Fruit fly (Drosophila melanogaster) whole organism, embryonic: Measurements from ENCODE around the gene CG9240.

Experiments used
- Abd-B ChIP-seq: fragments of 200-800 bp; sonication (Bioruptor generic); optimal IDR thresholded peaks from 2 replicates; lab custom pipeline; 2018; ENCODE audit warnings: missing biosample characterization, mild to moderate bottlenecking, missing genetic modification characterization, moderate library complexity
- Ada2b ChIP-seq: fragments of 200-800 bp; sonication (Bioruptor generic); IDR thresholded peaks from 2 replicates; pipeline ENCODE4 v1.3.6; 2022; ENCODE audit warnings: missing biosample characterization, missing genetic modification characterization
- Bteb2 ChIP-seq: fragments of 200-800 bp; sonication (Bioruptor generic); optimal IDR thresholded peaks from 2 replicates; lab custom pipeline; 2016; ENCODE audit warnings: missing biosample characterization, missing genetic modification characterization
- CG10267 ChIP-seq: fragments of 200-800 bp; sonication (Bioruptor generic); optimal IDR thresholded peaks from 2 replicates; lab custom pipeline; 2018; ENCODE audit warnings: missing biosample characterization, mild to moderate bottlenecking, missing genetic modification characterization, moderate library complexity
- CG10565 ChIP-seq: fragments of 200-800 bp; sonication (Bioruptor generic); optimal IDR thresholded peaks from 3 replicates; lab custom pipeline; 2016; ENCODE audit warnings: missing biosample characterization, mild to moderate bottlenecking, missing genetic modification characterization
- CG12104 ChIP-seq: fragments of 200-800 bp; sonication (Bioruptor generic); optimal IDR thresholded peaks from 3 replicates; lab custom pipeline; 2016; ENCODE audit warnings: missing biosample characterization, missing genetic modification characterization
- CG17612 ChIP-seq: fragments of 200-800 bp; sonication (Bioruptor generic); IDR thresholded peaks from 2 replicates; pipeline ENCODE4 v1.3.6; 2022; ENCODE audit warnings: missing biosample characterization, missing genetic modification characterization
- CG17829 ChIP-seq: fragments of 200-800 bp; optimal IDR thresholded peaks from 2 replicates; lab custom pipeline; 2019; ENCODE audit warnings: missing biosample characterization, mild to moderate bottlenecking, missing genetic modification characterization, moderate library complexity
- CG2120 ChIP-seq: fragments of 200-800 bp; sonication (Bioruptor generic); optimal IDR thresholded peaks from 3 replicates; lab custom pipeline; 2016; ENCODE audit warnings: missing biosample characterization, missing genetic modification characterization
- CG2199 ChIP-seq: fragments of 200-800 bp; sonication (Bioruptor generic); IDR thresholded peaks from 3 replicates; pipeline ENCODE4 v1.3.6; 2022; ENCODE audit warnings: missing biosample characterization, missing genetic modification characterization
- CG31388 ChIP-seq: fragments of 200-800 bp; sonication (Bioruptor generic); optimal IDR thresholded peaks from 2 replicates; lab custom pipeline; 2016; ENCODE audit warnings: missing biosample characterization, missing genetic modification characterization
- CG34422 ChIP-seq: fragments of 200-800 bp; sonication (Bioruptor generic); IDR thresholded peaks from 3 replicates; pipeline ENCODE4 v1.3.6; 2022; ENCODE audit warnings: missing biosample characterization, missing genetic modification characterization
- CG4424 ChIP-seq: fragments of 200-800 bp; sonication (Bioruptor generic); optimal IDR thresholded peaks from 3 replicates; lab custom pipeline; 2016; ENCODE audit warnings: missing biosample characterization, missing genetic modification characterization
- CG6765 ChIP-seq: fragments of 200-800 bp; sonication (Bioruptor generic); optimal IDR thresholded peaks from 3 replicates; lab custom pipeline; 2017; ENCODE audit warnings: missing biosample characterization, mild to moderate bottlenecking, missing genetic modification characterization
- CG9876 ChIP-seq: fragments of 200-800 bp; sonication (Bioruptor generic); optimal IDR thresholded peaks from 2 replicates; lab custom pipeline; 2016; ENCODE audit warnings: missing biosample characterization, missing genetic modification characterization
- CkIIα-i1 ChIP-seq: fragments of 200-800 bp; sonication (Bioruptor generic); IDR thresholded peaks from 2 replicates; pipeline ENCODE4 v1.3.6; 2022; ENCODE audit warnings: missing biosample characterization, missing genetic modification characterization
- D19A ChIP-seq: fragments of 200-800 bp; optimal IDR thresholded peaks from 3 replicates; lab custom pipeline; 2019; ENCODE audit warnings: missing biosample characterization, mild to moderate bottlenecking, missing genetic modification characterization, moderate library complexity
- Dip2 ChIP-seq: fragments of 200-800 bp; sonication (Bioruptor generic); IDR thresholded peaks from 2 replicates; pipeline ENCODE4 v1.3.6; 2022; ENCODE audit warnings: missing biosample characterization, missing genetic modification characterization
- Dp ChIP-seq: fragments of 200-800 bp; sonication (Bioruptor generic); optimal IDR thresholded peaks from 2 replicates; lab custom pipeline; 2018; ENCODE audit warnings: missing biosample characterization, mild to moderate bottlenecking, missing genetic modification characterization, moderate library complexity
- Eip74EF ChIP-seq, 2 experiments: fragments of 200-800 bp in 1 of 2; fragments of >200 bp in 1 of 2; sonication (Bioruptor generic) in 1 of 2; optimal IDR thresholded peaks; 2 replicates each; lab custom pipeline; 2017 to 2019; ENCODE audit warnings: missing biosample characterization in 2 of 2, missing genetic modification characterization in 2 of 2, mild to moderate bottlenecking in 1 of 2, moderate library complexity in 1 of 2
- Ets65A ChIP-seq: fragments of 200-800 bp; sonication (Bioruptor generic); peaks from one replicate; lab custom pipeline; 2016; ENCODE audit warnings: missing biosample characterization, missing genetic modification characterization
- HLHmδ ChIP-seq: fragments of 200-800 bp; sonication (Bioruptor generic); optimal IDR thresholded peaks from 2 replicates; lab custom pipeline; 2018; ENCODE audit warnings: missing biosample characterization, mild to moderate bottlenecking, missing genetic modification characterization, moderate library complexity
- Hand ChIP-seq: fragments of 200-800 bp; sonication (Bioruptor generic); optimal IDR thresholded peaks from 2 replicates; lab custom pipeline; 2017; ENCODE audit warnings: mild to moderate bottlenecking, missing biosample characterization, missing genetic modification reagents, missing genetic modification characterization
- Hr39 ChIP-seq: fragments of >200 bp; optimal IDR thresholded peaks from 2 replicates; lab custom pipeline; 2017
- Hr78 ChIP-seq, 2 experiments: fragments of 200-800 bp in 1 of 2; fragments of >200 bp in 1 of 2; sonication (Bioruptor generic) in 1 of 2; optimal IDR thresholded peaks; 2 replicates each; lab custom pipeline; 2017 to 2019; ENCODE audit warnings: missing biosample characterization in 2 of 2, missing genetic modification characterization in 2 of 2, mild to moderate bottlenecking in 1 of 2, moderate library complexity in 1 of 2
- NC2α ChIP-seq: fragments of 200-800 bp; sonication (Bioruptor generic); optimal IDR thresholded peaks from 2 replicates; lab custom pipeline; 2016; ENCODE audit warnings: missing biosample characterization, missing genetic modification characterization
- Neu2 ChIP-seq: fragments of 200-800 bp; sonication (Bioruptor generic); optimal IDR thresholded peaks from 3 replicates; lab custom pipeline; 2016; ENCODE audit warnings: missing biosample characterization, missing genetic modification characterization, borderline replicate concordance
- PHDP ChIP-seq: fragments of 200-800 bp; sonication (Bioruptor generic); optimal IDR thresholded peaks from 3 replicates; lab custom pipeline; 2018; ENCODE audit warnings: missing biosample characterization, mild to moderate bottlenecking, missing genetic modification characterization, moderate library complexity
- Pdp1 ChIP-seq, 2 experiments: fragments of 200-800 bp; sonication (Bioruptor generic); optimal IDR thresholded peaks; 3 replicates each; lab custom pipeline; 2016; ENCODE audit warnings: missing biosample characterization in 2 of 2, missing genetic modification characterization in 2 of 2, mild to moderate bottlenecking in 1 of 2, moderate library complexity in 1 of 2
- Trl ChIP-seq, 3 experiments: fragments of >200 bp in 2 of 3; fragments of 200-800 bp in 1 of 3; sonication (Bioruptor generic) in 1 of 3; optimal IDR thresholded peaks; 2 replicates in 1 of 3; 3 replicates in 2 of 3; lab custom pipeline; 2016 to 2017; ENCODE audit warnings: missing biosample characterization in 1 of 3, missing genetic modification characterization in 1 of 3
- ase ChIP-seq: fragments of 200-800 bp; sonication (Bioruptor generic); IDR thresholded peaks from 3 replicates; pipeline ENCODE4 v1.3.6; 2022; ENCODE audit warnings: missing biosample characterization, missing genetic modification characterization
- bab2 ChIP-seq: fragments of 200-800 bp; sonication (Bioruptor generic); optimal IDR thresholded peaks from 2 replicates; lab custom pipeline; 2016; ENCODE audit warnings: missing biosample characterization, missing genetic modification characterization
- caup ChIP-seq: fragments of 200-800 bp; sonication (Bioruptor generic); optimal IDR thresholded peaks from 3 replicates; lab custom pipeline; 2017; ENCODE audit warnings: missing biosample characterization, mild to moderate bottlenecking, missing genetic modification characterization, moderate library complexity; ENCODE audit not compliant: severe bottlenecking
- chif ChIP-seq, 2 experiments: fragments of 200-800 bp; sonication (Bioruptor generic); optimal IDR thresholded peaks; 3 replicates each; lab custom pipeline; 2016; ENCODE audit warnings: missing biosample characterization in 2 of 2, missing genetic modification characterization in 2 of 2
- ci ChIP-seq: fragments of 200-800 bp; sonication (Bioruptor generic); IDR thresholded peaks from 3 replicates; pipeline ENCODE4 v1.3.6; 2022; ENCODE audit warnings: missing biosample characterization, missing genetic modification characterization
- crp ChIP-seq, 2 experiments: fragments of 200-800 bp; sonication (Bioruptor generic); optimal IDR thresholded peaks; 2 replicates in 1 of 2; 3 replicates in 1 of 2; lab custom pipeline; 2017; ENCODE audit warnings: missing biosample characterization in 2 of 2, missing genetic modification characterization in 2 of 2, mild to moderate bottlenecking in 1 of 2, moderate library complexity in 1 of 2
- danr ChIP-seq: fragments of 200-800 bp; sonication (Bioruptor generic); IDR thresholded peaks from 2 replicates; pipeline ENCODE4 v1.3.6; 2022; ENCODE audit warnings: missing biosample characterization, missing genetic modification characterization
- esg ChIP-seq: fragments of 200-800 bp; sonication (Bioruptor generic); conservative IDR thresholded peaks from 2 replicates; pipeline ENCODE4 v1.3.6; 2022; ENCODE audit warnings: missing biosample characterization, missing genetic modification characterization
- ewg ChIP-seq: fragments of 200-800 bp; sonication (Bioruptor generic); optimal IDR thresholded peaks from 3 replicates; lab custom pipeline; 2017; ENCODE audit warnings: mild to moderate bottlenecking, missing biosample characterization, missing genetic modification reagents, missing genetic modification characterization
- ftz-f1 ChIP-seq: fragments of 200-800 bp; sonication (Bioruptor generic); optimal IDR thresholded peaks from 2 replicates; lab custom pipeline; 2016; ENCODE audit warnings: missing biosample characterization, missing genetic modification characterization
- gce ChIP-seq: fragments of 200-800 bp; sonication (Bioruptor generic); IDR thresholded peaks from 3 replicates; pipeline ENCODE4 v1.3.6; 2022; ENCODE audit warnings: missing biosample characterization, missing genetic modification characterization
- gsb-n ChIP-seq: fragments of 200-800 bp; sonication (Bioruptor generic); optimal IDR thresholded peaks from 3 replicates; lab custom pipeline; 2018; ENCODE audit warnings: missing biosample characterization, mild to moderate bottlenecking, missing genetic modification characterization
- ham ChIP-seq: fragments of 200-800 bp; sonication (Bioruptor generic); IDR thresholded peaks from 2 replicates; pipeline ENCODE4 v1.3.6; 2022; ENCODE audit warnings: missing biosample characterization, missing genetic modification characterization
- nau ChIP-seq: fragments of 200-800 bp; sonication (Bioruptor generic); optimal IDR thresholded peaks from 3 replicates; lab custom pipeline; 2017; ENCODE audit warnings: missing biosample characterization, mild to moderate bottlenecking, missing genetic modification characterization, missing genetic modification reagents
- nerfin-2 ChIP-seq: fragments of 200-800 bp; sonication (Bioruptor generic); IDR thresholded peaks from 2 replicates; pipeline ENCODE4 v1.3.6; 2022; ENCODE audit warnings: missing biosample characterization, missing genetic modification characterization; ENCODE audit not compliant: partially characterized antibody
- nom ChIP-seq: fragments of 200-800 bp; sonication (Bioruptor generic); optimal IDR thresholded peaks from 2 replicates; lab custom pipeline; 2017; ENCODE audit warnings: missing biosample characterization, missing genetic modification characterization, mild to moderate bottlenecking, moderate library complexity, missing genetic modification reagents
- pita ChIP-seq: fragments of 200-800 bp; sonication (Bioruptor generic); optimal IDR thresholded peaks from 2 replicates; lab custom pipeline; 2017; ENCODE audit warnings: missing biosample characterization, mild to moderate bottlenecking, missing genetic modification characterization
- sug ChIP-seq: fragments of 200-800 bp; optimal IDR thresholded peaks from 2 replicates; lab custom pipeline; 2019; ENCODE audit warnings: missing biosample characterization, mild to moderate bottlenecking, missing genetic modification characterization, moderate library complexity
- trem ChIP-seq: fragments of 200-800 bp; optimal IDR thresholded peaks from 3 replicates; lab custom pipeline; 2019; ENCODE audit warnings: missing biosample characterization, mild to moderate bottlenecking, missing genetic modification characterization, moderate library complexity
- wek ChIP-seq: fragments of 200-800 bp; sonication (Bioruptor generic); optimal IDR thresholded peaks from 3 replicates; lab custom pipeline; 2018; ENCODE audit warnings: missing biosample characterization, mild to moderate bottlenecking, missing genetic modification characterization, moderate library complexity

CG9240 gene

dm6 chrX:15733995-15734394, 32.9 kb upstream of the CG9240 start, which contains the start of the genes CG12379 and MagR (continued):
- peak; percentile 51; the same call in 1 of the 2 replicates for TF ChIP-seq esg (GFP tag; lab: Robert Waterston, UW)
- TF ChIP-seq CG12104 (GFP tag; lab: Kevin White, UChicago): peak; percentile 46
- no peak for TF ChIP-seq Hand
- peak; percentile 62 for TF ChIP-seq nerfin-2 (GFP tag; lab: Robert Waterston, UW)
- TF ChIP-seq CG2120 (GFP tag; lab: Kevin White, UChicago): peak; percentile 79
- TF ChIP-seq CG6765: no peak
- TF ChIP-seq gce (GFP tag; lab: Robert Waterston, UW): no peak
- TF ChIP-seq ewg (GFP tag; lab: Kevin White, UChicago): no peak
- TF ChIP-seq CG10267 (tag; lab: Kevin White, UChicago): peak; percentile 52
- TF ChIP-seq Hr39 (lab: Kevin White, UChicago): no peak
- no peak for TF ChIP-seq CG34422 (GFP tag; lab: Robert Waterston, UW)
- no peak for TF ChIP-seq CG10565 (GFP tag; lab: Kevin White, UChicago)
- TF ChIP-seq D19A (tag; lab: Kevin White, UChicago): peak; percentile 17
- no peak for TF ChIP-seq ftz-f1 (GFP tag; lab: Kevin White, UChicago)
- TF ChIP-seq Ets65A (GFP tag; lab: Kevin White, UChicago): peak; percentile 71
- peak; percentile 30 for TF ChIP-seq PHDP (tag; lab: Kevin White, UChicago)
- TF ChIP-seq nom (GFP tag; lab: Kevin White, UChicago): peak; percentile 28
- TF ChIP-seq wek (GFP tag; lab: Kevin White, UChicago): no peak
- peak; percentile 83 for TF ChIP-seq sug
- TF ChIP-seq ci (GFP tag; lab: Robert Waterston, UW): no peak
- peak; percentile 47 for TF ChIP-seq CG9876 (GFP tag; lab: Kevin White, UChicago)
- TF ChIP-seq pita (GFP tag; lab: Kevin White, UChicago): no peak
- TF ChIP-seq trem (tag; lab: Kevin White, UChicago): peak; percentile 54
- no peak for TF ChIP-seq ham (GFP tag; lab: Robert Waterston, UW)
- 0 out of 2 replicates have a peak, but pooled peaks have one; percentile 15 for TF ChIP-seq danr (GFP tag; lab: Robert Waterston, UW)
- no peak for TF ChIP-seq HLHmδ (GFP tag; lab: Kevin White, UChicago)
- TF ChIP-seq crp (GFP tag; optimal IDR thresholded peaks at IDR 0.05; lab: Kevin White, UChicago): peak; percentile 25 to 82
- no peak for TF ChIP-seq Hr78 (GFP tag; optimal IDR thresholded peaks at IDR 0.05; lab: Kevin White, UChicago)
- TF ChIP-seq NC2α (GFP tag; lab: Kevin White, UChicago): no peak
- TF ChIP-seq CG17612 (GFP tag; lab: Robert Waterston, UW): no peak
- TF ChIP-seq Ada2b (GFP tag; lab: Robert Waterston, UW): 0 out of 2 replicates have a peak, but pooled peaks have one; percentile 9
- no peak for TF ChIP-seq nau (GFP tag; lab: Kevin White, UChicago)
- TF ChIP-seq CG31388 (GFP tag; lab: Kevin White, UChicago): no peak
- TF ChIP-seq bab2: peak; percentile 59
- TF ChIP-seq CG4424 (GFP tag; lab: Kevin White, UChicago): peak; percentile 49
- peak; percentile 36 for TF ChIP-seq Dp (GFP tag; lab: Kevin White, UChicago)
- TF ChIP-seq CkIIα-i1: no peak
- no peak for TF ChIP-seq Dip2
- no peak for TF ChIP-seq ase (GFP tag; lab: Robert Waterston, UW)
- no peak for TF ChIP-seq gsb-n
- peak; percentile 8 to 29 for TF ChIP-seq chif (GFP tag; optimal IDR thresholded peaks at IDR 0.05; lab: Kevin White, UChicago)
- TF ChIP-seq CG17829 (tag; lab: Kevin White, UChicago): peak; percentile 33
- TF ChIP-seq Eip74EF (GFP tag; optimal IDR thresholded peaks at IDR 0.05; lab: Kevin White, UChicago): no peak
- peak; percentile 63 for TF ChIP-seq Abd-B (GFP tag; lab: Kevin White, UChicago)
- TF ChIP-seq Neu2 (GFP tag; lab: Kevin White, UChicago): peak; percentile 98
- TF ChIP-seq CG2199 (GFP tag; lab: Robert Waterston, UW): no peak
- TF ChIP-seq Trl (optimal IDR thresholded peaks at IDR 0.05; lab: Kevin White, UChicago): no peak
- TF ChIP-seq Trl (GFP tag; optimal IDR thresholded peaks at IDR 0.05; lab: Kevin White, UChicago): peak; percentile 40
- peak; percentile 16 for TF ChIP-seq Bteb2
- peak; percentile 62 to 72 for TF ChIP-seq Pdp1 (GFP tag; optimal IDR thresholded peaks at IDR 0.05; lab: Kevin White, UChicago)
- no peak for TF ChIP-seq caup (GFP tag; lab: Kevin White, UChicago)
